Worm (Caenorhabditis elegans): ENCODE data around the gene aqp-2.

DNA sequence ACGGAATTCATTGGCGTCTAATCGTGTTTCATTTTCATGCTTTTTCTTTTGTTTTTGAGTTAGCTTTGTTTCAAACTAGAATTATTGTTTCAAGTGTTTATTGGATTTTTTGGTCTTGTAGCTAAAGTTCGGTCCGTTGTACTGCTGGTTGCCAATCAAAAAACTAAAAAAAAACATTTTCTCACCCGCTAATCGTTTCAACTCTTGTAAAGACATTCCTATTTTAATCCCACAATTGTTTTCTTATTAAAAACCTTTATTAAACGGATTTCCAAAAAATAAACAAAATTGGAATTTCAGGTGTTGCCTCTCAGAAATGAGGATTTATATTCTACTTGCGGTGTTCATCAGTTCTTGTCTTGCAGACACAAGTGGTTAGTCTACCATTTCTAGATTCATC, 28.9 kb downstream of the aqp-2 start, which contains the start of gene T26C5.2:
- TF ChIP-seq cnd-1 (tag; optimal IDR thresholded peaks at IDR 0.05) (no peak), pha-4 (tag; optimal IDR thresholded peaks at IDR 0.05) (no peak), ztf-11 (tag; optimal IDR thresholded peaks at IDR 0.05) (no peak), unc-120 (tag; optimal IDR thresholded peaks at IDR 0.05; ENCODE audit: poor library complexity, severe bottlenecking) (no peak), sptf-1 (tag; optimal IDR thresholded peaks at IDR 0.05) (no peak), nhr-12 (tag; optimal IDR thresholded peaks at IDR 0.05) (no peak), blmp-1 (tag; optimal IDR thresholded peaks at IDR 0.05) (no peak), zip-8 (tag; optimal IDR thresholded peaks at IDR 0.05) (no peak), flh-1 (GFP tag; optimal IDR thresholded peaks at IDR 0.05) (no peak), unc-62 (GFP tag; optimal IDR thresholded peaks at IDR 0.05) (no peak)

Data from whole organism, mixed stage, embryonic.